Worm (Caenorhabditis elegans) whole organism, L1 larva: Measurements from ENCODE around the gene let-716.

Experiments
- ceh-82 ChIP-seq, 3 experiments: fragments of 150-350 bp in 1 of 3; sonication (generic microtip) in 2 of 3; optimal IDR thresholded peaks; 2 replicates each; lab custom pipeline; 2014 to 2017; ENCODE audit warnings: missing biosample characterization in 3 of 3, missing genetic modification characterization in 3 of 3
- fkh-10 ChIP-seq: sonication (generic microtip); optimal IDR thresholded peaks from 2 replicates; lab custom pipeline; 2017; ENCODE audit warnings: missing biosample characterization, missing genetic modification reagents, missing genetic modification characterization
- lin-13 ChIP-seq: fragments of 150-350 bp; optimal IDR thresholded peaks from 2 replicates; lab custom pipeline; 2014; ENCODE audit warnings: missing biosample characterization, missing genetic modification reagents, missing genetic modification characterization
- lin-39 ChIP-seq: fragments of 150-350 bp; optimal IDR thresholded peaks from 2 replicates; lab custom pipeline; 2014; ENCODE audit warnings: missing biosample characterization, missing genetic modification reagents, missing genetic modification characterization
- nhr-28 ChIP-seq: fragments of 150-350 bp; optimal IDR thresholded peaks from 2 replicates; lab custom pipeline; 2014; ENCODE audit warnings: missing biosample characterization, missing genetic modification characterization
- snpc-4 ChIP-seq: fragments of 150-350 bp; optimal IDR thresholded peaks from 2 replicates; lab custom pipeline; 2014; ENCODE audit warnings: missing biosample characterization, missing genetic modification characterization
- tbx-2 ChIP-seq: sonication (generic microtip); optimal IDR thresholded peaks from 2 replicates; lab custom pipeline; 2016; ENCODE audit warnings: missing genetic modification characterization, missing compliant biosample characterization
- vab-15 ChIP-seq: sonication (generic microtip); optimal IDR thresholded peaks from 2 replicates; lab custom pipeline; 2017; ENCODE audit warnings: missing genotype, mild to moderate bottlenecking, missing genetic modification characterization, missing compliant biosample characterization
- ztf-4 ChIP-seq: fragments of 150-350 bp; optimal IDR thresholded peaks from 2 replicates; lab custom pipeline; 2014; ENCODE audit warnings: missing biosample characterization, missing genetic modification characterization

DNA sequence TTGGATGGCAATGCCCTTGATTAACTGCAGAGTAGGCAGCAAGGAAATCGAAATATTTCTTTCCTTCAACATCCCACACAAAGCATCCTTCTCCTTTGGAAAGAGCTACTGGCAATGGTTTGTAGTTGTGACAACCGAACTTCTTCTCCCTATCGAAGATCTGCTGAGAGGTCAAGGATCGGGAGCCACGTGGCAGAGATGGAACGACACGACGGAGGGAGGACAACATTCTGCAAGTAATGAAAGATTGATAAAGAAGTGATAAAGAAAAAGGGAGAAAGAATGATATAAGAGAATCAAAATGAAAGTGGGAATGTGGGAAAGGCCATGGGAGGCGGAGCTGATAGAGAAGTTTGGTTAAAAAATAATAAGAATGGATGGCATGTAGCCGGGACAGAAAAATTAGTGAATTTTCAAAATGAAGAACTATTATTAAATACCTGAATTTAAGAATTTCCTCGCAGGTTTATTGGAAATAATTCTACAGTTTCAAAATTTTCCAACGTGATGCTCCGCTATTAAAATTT, 12.4 kb downstream of the let-716 start, which contains the start of gene oatr-1:
- TF ChIP-seq nhr-28 (no peak), vab-15 (no peak), lin-39 (no peak), lin-13 (GFP tag; lab: Kevin White, UChicago) (no peak), fkh-10 (GFP tag; lab: Kevin White, UChicago) (no peak), ztf-4 (no peak), tbx-2 (tag; lab: Kevin White, UChicago) (no peak), snpc-4 (tag; lab: Kevin White, UChicago) (no peak), ceh-82 (tag; optimal IDR thresholded peaks at IDR 0.05; lab: Kevin White, UChicago) (no peak)
